Worm (Caenorhabditis elegans): ENCODE data around the gene mtch-1.

- TF ChIP-seq F13C5.2 (tag; optimal IDR thresholded peaks at IDR 0.05) (no peak), ama-1 (optimal IDR thresholded peaks at IDR 0.05) (no peak), hmbx-1 (tag; optimal IDR thresholded peaks at IDR 0.05) (no peak), hnd-1 (tag; optimal IDR thresholded peaks at IDR 0.05) (no peak), sea-1 (GFP tag; conservative IDR thresholded peaks at IDR 0.05) (no peak), flt-1 (GFP tag; IDR thresholded peaks at IDR 0.05) (no peak), tbx-11 (GFP tag; IDR thresholded peaks at IDR 0.05) (no peak), hmg-4 (GFP tag; optimal IDR thresholded peaks at IDR 0.05) (no peak), ceh-13 (GFP tag; optimal IDR thresholded peaks at IDR 0.05) (no peak), scrt-1 (GFP tag; IDR thresholded peaks at IDR 0.05) (no peak), ets-7 (tag; optimal IDR thresholded peaks at IDR 0.05) (no peak), pes-1 (GFP tag; IDR thresholded peaks at IDR 0.05) (no peak), tra-4 (tag; optimal IDR thresholded peaks at IDR 0.05) (no peak)
Observed at ce11 chrII:7404001-7404400, 30.0 kb upstream of the mtch-1 start.

Measured in whole organism, early embryonic.